Fruit fly (Drosophila melanogaster): Measurements from ENCODE around the gene RagA-B.

Gene RagA-B

dm6 chr3R:8992928-8993579, 8.9 kb upstream of the RagA-B start, which contains the start of gene CG11975 (continued):
- TF ChIP-seq lilli (GFP tag; optimal IDR thresholded peaks at IDR 0.05) (peak; percentile 90), CG33213 (GFP tag; optimal IDR thresholded peaks at IDR 0.05) (peak; percentile 63), Trl (optimal IDR thresholded peaks at IDR 0.05) (no peak), Trl (GFP tag; optimal IDR thresholded peaks at IDR 0.05) (peak; percentile 92), sim (GFP tag; IDR thresholded peaks at IDR 0.05) (no peak), HLHmδ (GFP tag; optimal IDR thresholded peaks at IDR 0.05) (no peak), MTF-1 (GFP tag; optimal IDR thresholded peaks at IDR 0.05; ENCODE audit: borderline replicate concordance) (peak; percentile 15), Doc3 (GFP tag; IDR thresholded peaks at IDR 0.05; ENCODE audit: partially characterized antibody) (peak; percentile 66; the same call in 2 of the 3 replicates), Bgb (GFP tag; IDR thresholded peaks at IDR 0.05; ENCODE audit: partially characterized antibody) (peak; percentile 66), HHEX (GFP tag; optimal IDR thresholded peaks at IDR 0.05) (peak; percentile 66), CG1603 (tag; optimal IDR thresholded peaks at IDR 0.05) (no peak), cad (GFP tag; optimal IDR thresholded peaks at IDR 0.05) (no peak), CG6689 (GFP tag; IDR thresholded peaks at IDR 0.05) (0 out of 2 replicates have a peak, but pooled peaks have one; percentile 47), CG6765 (GFP tag; optimal IDR thresholded peaks at IDR 0.05) (no peak), CG9876 (GFP tag; optimal IDR thresholded peaks at IDR 0.05) (peak; percentile 75), pnt (GFP tag; optimal IDR thresholded peaks at IDR 0.05) (peak; percentile 68), Chrac-16 (GFP tag; optimal IDR thresholded peaks at IDR 0.05) (peak; percentile 80), Scr (GFP tag; IDR thresholded peaks at IDR 0.05; ENCODE audit: partially characterized antibody) (peak; percentile 79), vfl (GFP tag; optimal IDR thresholded peaks at IDR 0.05) (peak; percentile 86), cas (GFP tag; IDR thresholded peaks at IDR 0.05) (no peak), Abd-B (GFP tag; optimal IDR thresholded peaks at IDR 0.05) (no peak), wor (GFP tag; IDR thresholded peaks at IDR 0.05) (peak; percentile 36; the same call in 1 of the 2 replicates), Mrtf (GFP tag; IDR thresholded peaks at IDR 0.05) (0 out of 3 replicates have a peak, but pooled peaks have one; percentile 6), CG12391 (tag; optimal IDR thresholded peaks at IDR 0.05) (peak; percentile 78), vnd (GFP tag; IDR thresholded peaks at IDR 0.05; ENCODE audit: partially characterized antibody) (peak; percentile 68), onecut (GFP tag; IDR thresholded peaks at IDR 0.05) (peak; percentile 85), pan (optimal IDR thresholded peaks at IDR 0.05) (no peak), pan (GFP tag; optimal IDR thresholded peaks at IDR 0.05 in 1 of 2, IDR thresholded peaks at IDR 0.05 in 1 of 2) (peak in 1 of 2 experiments; percentile 24), CG2129 (GFP tag; IDR thresholded peaks at IDR 0.05; ENCODE audit: partially characterized antibody) (peak; percentile 50; the same call in 1 of the 2 replicates), HmgZ (tag; optimal IDR thresholded peaks at IDR 0.05) (peak; percentile 86), Gsc (GFP tag; IDR thresholded peaks at IDR 0.05) (no peak), CG12659 (GFP tag; optimal IDR thresholded peaks at IDR 0.05) (peak; percentile 83), CG5245 (GFP tag; optimal IDR thresholded peaks at IDR 0.05) (peak; percentile 56), CG13296 (GFP tag; optimal IDR thresholded peaks at IDR 0.05) (no peak), CG2199 (GFP tag; IDR thresholded peaks at IDR 0.05) (no peak), MBD-R2 (GFP tag; IDR thresholded peaks at IDR 0.05) (peak; percentile 89), CG13624 (GFP tag; optimal IDR thresholded peaks at IDR 0.05) (peak; percentile 93), ara (GFP tag; IDR thresholded peaks at IDR 0.05) (no peak), CG14965 (GFP tag; optimal IDR thresholded peaks at IDR 0.05; ENCODE audit: borderline replicate concordance) (peak; percentile 6), kay (GFP tag; optimal IDR thresholded peaks at IDR 0.05) (peak; percentile 49), ase (GFP tag; IDR thresholded peaks at IDR 0.05) (0 out of 3 replicates have a peak, but pooled peaks have one; percentile 38), row (GFP tag; IDR thresholded peaks at IDR 0.05) (peak; percentile 87), E2f2 (GFP tag; IDR thresholded peaks at IDR 0.05) (peak; percentile 38; the same call in 1 of the 2 replicates), CG5180 (GFP tag; optimal IDR thresholded peaks at IDR 0.05) (no peak), CG13123 (GFP tag; optimal IDR thresholded peaks at IDR 0.05) (peak; percentile 36), esg (GFP tag; conservative IDR thresholded peaks at IDR 0.05) (peak; percentile 17), tin (GFP tag; optimal IDR thresholded peaks at IDR 0.05) (peak; percentile 71), CG16815 (GFP tag; optimal IDR thresholded peaks at IDR 0.05) (peak; percentile 29), D19B (GFP tag; optimal IDR thresholded peaks at IDR 0.05) (peak; percentile 40), CG15073 (GFP tag; optimal IDR thresholded peaks at IDR 0.05) (no peak)
